Worm (Caenorhabditis elegans) whole organism, L1 larva: ENCODE results near the gene mob-2.

ENCODE experiments used
- Y116A8C.19 ChIP-seq: sonication (generic microtip); optimal IDR thresholded peaks from 2 replicates; lab custom pipeline; 2016; ENCODE audit warnings: missing compliant biosample characterization, missing genetic modification characterization, borderline replicate concordance
- aha-1 ChIP-seq: fragments of 150-350 bp; optimal IDR thresholded peaks from 2 replicates; lab custom pipeline; 2014; ENCODE audit warnings: missing biosample characterization, missing genetic modification characterization
- alr-1 ChIP-seq: fragments of 200-800 bp; sonication (Bioruptor generic); optimal IDR thresholded peaks from 2 replicates; lab custom pipeline; 2018; ENCODE audit warnings: borderline replicate concordance, mild to moderate bottlenecking, missing genetic modification characterization, missing compliant biosample characterization
- aly-2 ChIP-seq: fragments of 150-350 bp; optimal IDR thresholded peaks from 2 replicates; lab custom pipeline; 2014; ENCODE audit warnings: missing biosample characterization, missing genetic modification characterization
- ceh-63 ChIP-seq: fragments of 200-800 bp; sonication (Bioruptor generic); optimal IDR thresholded peaks from 2 replicates; lab custom pipeline; 2018; ENCODE audit warnings: mild to moderate bottlenecking, missing genetic modification characterization, missing compliant biosample characterization
- ceh-8 ChIP-seq: fragments of 200-800 bp; sonication (Bioruptor generic); optimal IDR thresholded peaks from 2 replicates; lab custom pipeline; 2018; ENCODE audit warnings: mild to moderate bottlenecking, missing genetic modification characterization, moderate library complexity, missing compliant biosample characterization
- ceh-88 ChIP-seq: fragments of 200-800 bp; sonication (Bioruptor generic); IDR thresholded peaks from 2 replicates; pipeline ENCODE4 v1.3.6; 2022; ENCODE audit warnings: missing genetic modification characterization, missing compliant biosample characterization
- ceh-90 ChIP-seq: sonication (generic microtip); optimal IDR thresholded peaks from 2 replicates; lab custom pipeline; 2016; ENCODE audit warnings: missing genetic modification characterization, missing compliant biosample characterization
- ces-1 ChIP-seq: fragments of 150-350 bp; optimal IDR thresholded peaks from 2 replicates; lab custom pipeline; 2014; ENCODE audit warnings: missing biosample characterization, missing genetic modification reagents, missing genetic modification characterization
- dpl-1 ChIP-seq, 3 experiments: fragments of 150-350 bp in 2 of 3; sonication (generic microtip) in 1 of 3; optimal IDR thresholded peaks; 2 replicates each; lab custom pipeline; 2014 to 2017; ENCODE audit warnings: missing biosample characterization in 3 of 3, missing genetic modification characterization in 3 of 3, missing genetic modification reagents in 3 of 3
- dsc-1 ChIP-seq: sonication (generic microtip); optimal IDR thresholded peaks from 2 replicates; lab custom pipeline; 2016; ENCODE audit warnings: mild to moderate bottlenecking, missing genetic modification characterization, missing compliant biosample characterization
- efl-1 ChIP-seq, 4 experiments: fragments of 150-350 bp; optimal IDR thresholded peaks in 3 of 4; peaks in 1 of 4; 1 replicate in 1 of 4; 2 replicates in 3 of 4; lab custom pipeline; 2014; ENCODE audit warnings: missing biosample characterization in 2 of 4, missing genetic modification characterization in 2 of 4, missing genetic modification reagents in 2 of 4
- efl-3 ChIP-seq: fragments of 200-800 bp; sonication (Bioruptor generic); optimal IDR thresholded peaks from 2 replicates; lab custom pipeline; 2018; ENCODE audit warnings: mild to moderate bottlenecking, missing genetic modification characterization, missing compliant biosample characterization
- egl-27 ChIP-seq, 2 experiments: fragments of 150-350 bp in 1 of 2; sonication (generic microtip); optimal IDR thresholded peaks; 3 replicates each; lab custom pipeline; 2017 to 2018; ENCODE audit warnings: missing biosample characterization in 2 of 2, missing genetic modification characterization in 2 of 2, missing genetic modification reagents in 2 of 2
- elt-3 ChIP-seq, 6 experiments: fragments of 150-350 bp in 1 of 6; sonication (generic microtip); optimal IDR thresholded peaks; 2 replicates each; lab custom pipeline; 2017 to 2018; ENCODE audit warnings: missing biosample characterization in 6 of 6, missing genetic modification characterization in 6 of 6, inconsistent platforms in 1 of 6
- ets-5 ChIP-seq: fragments of 200-800 bp; sonication (Bioruptor generic); IDR thresholded peaks from 2 replicates; pipeline ENCODE4 v1.3.6; 2022; ENCODE audit warnings: missing genetic modification characterization, missing compliant biosample characterization
- fkh-10 ChIP-seq: sonication (generic microtip); optimal IDR thresholded peaks from 2 replicates; lab custom pipeline; 2017; ENCODE audit warnings: missing biosample characterization, missing genetic modification reagents, missing genetic modification characterization
- fos-1 ChIP-seq: fragments of 150-350 bp; optimal IDR thresholded peaks from 2 replicates; lab custom pipeline; 2014; ENCODE audit warnings: missing biosample characterization, missing genetic modification characterization
- hlh-17 ChIP-seq: fragments of 200-800 bp; sonication (Bioruptor generic); optimal IDR thresholded peaks from 2 replicates; lab custom pipeline; 2018; ENCODE audit warnings: missing genetic modification characterization, mild to moderate bottlenecking, missing compliant biosample characterization, moderate library complexity, borderline replicate concordance
- hpl-2 ChIP-seq: fragments of 150-350 bp; optimal IDR thresholded peaks from 2 replicates; lab custom pipeline; 2014; ENCODE audit warnings: missing biosample characterization, missing genetic modification reagents, missing genetic modification characterization
- irx-1 ChIP-seq: sonication (generic microtip); optimal IDR thresholded peaks from 2 replicates; lab custom pipeline; 2016; ENCODE audit warnings: missing genetic modification characterization, missing compliant biosample characterization
- isw-1 ChIP-seq: fragments of 200-800 bp; sonication (Bioruptor generic); IDR thresholded peaks from 2 replicates; pipeline ENCODE4 v1.3.6; 2022; ENCODE audit warnings: missing genetic modification characterization, missing compliant biosample characterization
- jun-1 ChIP-seq: fragments of 150-350 bp; optimal IDR thresholded peaks from 2 replicates; lab custom pipeline; 2014; ENCODE audit warnings: missing biosample characterization, missing genetic modification reagents, missing genetic modification characterization
- lin-13 ChIP-seq: fragments of 150-350 bp; optimal IDR thresholded peaks from 2 replicates; lab custom pipeline; 2014; ENCODE audit warnings: missing biosample characterization, missing genetic modification reagents, missing genetic modification characterization
- lin-14 ChIP-seq: fragments of 200-800 bp; sonication (Bioruptor generic); optimal IDR thresholded peaks from 2 replicates; lab custom pipeline; 2018; ENCODE audit warnings: mild to moderate bottlenecking, missing genetic modification characterization, moderate library complexity, missing compliant biosample characterization
- lin-39 ChIP-seq: fragments of 150-350 bp; optimal IDR thresholded peaks from 2 replicates; lab custom pipeline; 2014; ENCODE audit warnings: missing biosample characterization, missing genetic modification reagents, missing genetic modification characterization
- lir-3 ChIP-seq: sonication (generic microtip); optimal IDR thresholded peaks from 2 replicates; lab custom pipeline; 2016; ENCODE audit warnings: mild to moderate bottlenecking, missing genetic modification characterization, moderate library complexity, missing compliant biosample characterization; ENCODE audit not compliant: poor library complexity
- lsy-2 ChIP-seq, 2 experiments: fragments of 150-350 bp; optimal IDR thresholded peaks; 2 replicates each; lab custom pipeline; 2014; ENCODE audit warnings: missing biosample characterization in 2 of 2, missing genetic modification characterization in 2 of 2
- mdl-1 ChIP-seq, 2 experiments: fragments of 150-350 bp; optimal IDR thresholded peaks; 2 replicates each; lab custom pipeline; 2014 to 2017; ENCODE audit warnings: missing biosample characterization in 2 of 2, missing genetic modification characterization in 2 of 2, inconsistent platforms in 1 of 2
- nhr-11 ChIP-seq: fragments of 150-350 bp; optimal IDR thresholded peaks from 2 replicates; lab custom pipeline; 2014; ENCODE audit warnings: missing biosample characterization, missing genetic modification characterization
- nhr-12 ChIP-seq: sonication (generic microtip); optimal IDR thresholded peaks from 2 replicates; lab custom pipeline; 2017; ENCODE audit warnings: missing biosample characterization, missing genetic modification characterization
- nhr-19 ChIP-seq: fragments of 200-800 bp; sonication (Bioruptor generic); conservative IDR thresholded peaks from 2 replicates; pipeline ENCODE4 v1.3.6; 2022; ENCODE audit warnings: missing genetic modification characterization, missing compliant biosample characterization
- nhr-237 ChIP-seq: fragments of 150-350 bp; optimal IDR thresholded peaks from 2 replicates; lab custom pipeline; 2014; ENCODE audit warnings: missing biosample characterization, missing genetic modification characterization
- nhr-28 ChIP-seq: fragments of 150-350 bp; optimal IDR thresholded peaks from 2 replicates; lab custom pipeline; 2014; ENCODE audit warnings: missing biosample characterization, missing genetic modification characterization
- nhr-71 ChIP-seq: sonication (generic microtip); optimal IDR thresholded peaks from 2 replicates; lab custom pipeline; 2016; ENCODE audit warnings: mild to moderate bottlenecking, missing genetic modification characterization, moderate library complexity, missing compliant biosample characterization
- nhr-76 ChIP-seq: sonication (generic microtip); optimal IDR thresholded peaks from 2 replicates; lab custom pipeline; 2017; ENCODE audit warnings: missing biosample characterization, missing genetic modification characterization
- nhr-84 ChIP-seq: sonication (generic microtip); optimal IDR thresholded peaks from 2 replicates; lab custom pipeline; 2017; ENCODE audit warnings: missing biosample characterization, missing genetic modification characterization
- nhr-85 ChIP-seq: sonication (generic microtip); peaks from one replicate; lab custom pipeline; 2016; ENCODE audit warnings: missing genetic modification characterization, inconsistent platforms, missing compliant biosample characterization
- nhr-90 ChIP-seq: sonication (generic microtip); optimal IDR thresholded peaks from 2 replicates; lab custom pipeline; 2016; ENCODE audit warnings: mild to moderate bottlenecking, missing genetic modification characterization, missing compliant biosample characterization; ENCODE audit not compliant: poor library complexity
- pag-3 ChIP-seq: sonication (generic microtip); optimal IDR thresholded peaks from 2 replicates; lab custom pipeline; 2017; ENCODE audit warnings: missing genetic modification characterization, mild to moderate bottlenecking, missing compliant biosample characterization, antibody characterized with exemption, borderline replicate concordance; ENCODE audit not compliant: insufficient read depth
- pax-3 ChIP-seq: fragments of 200-800 bp; sonication (Bioruptor generic); optimal IDR thresholded peaks from 2 replicates; lab custom pipeline; 2018; ENCODE audit warnings: mild to moderate bottlenecking, missing genetic modification characterization, moderate library complexity, missing compliant biosample characterization
- rnt-1 ChIP-seq: sonication (generic microtip); optimal IDR thresholded peaks from 2 replicates; lab custom pipeline; 2016; ENCODE audit warnings: mild to moderate bottlenecking, missing genetic modification characterization, moderate library complexity, missing compliant biosample characterization
- skn-1 ChIP-seq: fragments of 150-350 bp; optimal IDR thresholded peaks from 2 replicates; lab custom pipeline; 2014; ENCODE audit warnings: missing biosample characterization, missing genetic modification characterization
- snpc-4 ChIP-seq: fragments of 150-350 bp; optimal IDR thresholded peaks from 2 replicates; lab custom pipeline; 2014; ENCODE audit warnings: missing biosample characterization, missing genetic modification characterization
- sox-4 ChIP-seq: sonication (generic microtip); optimal IDR thresholded peaks from 2 replicates; lab custom pipeline; 2016; ENCODE audit warnings: missing genetic modification characterization, missing compliant biosample characterization
- swsn-7 ChIP-seq: sonication (generic microtip); optimal IDR thresholded peaks from 2 replicates; lab custom pipeline; 2016; ENCODE audit warnings: missing genetic modification characterization, missing compliant biosample characterization
- tbx-2 ChIP-seq: sonication (generic microtip); optimal IDR thresholded peaks from 2 replicates; lab custom pipeline; 2016; ENCODE audit warnings: missing genetic modification characterization, missing compliant biosample characterization
- unc-30 ChIP-seq: sonication (generic microtip); optimal IDR thresholded peaks from 2 replicates; lab custom pipeline; 2017; ENCODE audit warnings: missing biosample characterization, missing genetic modification characterization
- unc-62 ChIP-seq: fragments of 150-350 bp; optimal IDR thresholded peaks from 2 replicates; lab custom pipeline; 2014; ENCODE audit warnings: missing biosample characterization, missing genetic modification reagents, missing genetic modification characterization
- unc-98 ChIP-seq: fragments of 200-800 bp; sonication (Bioruptor generic); IDR thresholded peaks from 2 replicates; pipeline ENCODE4 v1.3.6; 2022; ENCODE audit warnings: missing genetic modification characterization, missing compliant biosample characterization
- xbp-1 ChIP-seq: sonication (generic microtip); optimal IDR thresholded peaks from 2 replicates; lab custom pipeline; 2016; ENCODE audit warnings: missing genetic modification characterization, missing compliant biosample characterization
- zip-4 ChIP-seq: fragments of 200-800 bp; sonication (Bioruptor generic); optimal IDR thresholded peaks from 2 replicates; lab custom pipeline; 2018; ENCODE audit warnings: mild to moderate bottlenecking, missing genetic modification characterization, moderate library complexity, missing compliant biosample characterization

The mob-2 gene

ce11 chrX:13210478-13210877 lies 40.6 kb upstream of the mob-2 start (continued):
- TF ChIP-seq mdl-1 (tag; optimal IDR thresholded peaks at IDR 0.05; lab: Kevin White, UChicago) = no peak
- no peak for TF ChIP-seq efl-1 (optimal IDR thresholded peaks at IDR 0.05; lab: Kevin White, UChicago)
- TF ChIP-seq efl-1 (GFP tag; optimal IDR thresholded peaks at IDR 0.05 in 1 of 2; lab: Kevin White, UChicago) = peak in 1 of 2 experiments; percentile 3
- TF ChIP-seq nhr-11 (tag; lab: Kevin White, UChicago) = no peak
- TF ChIP-seq nhr-71 (tag; lab: Kevin White, UChicago) = peak; percentile 67
- no peak for TF ChIP-seq unc-98 (GFP tag; lab: Robert Waterston, UW)
- no peak for TF ChIP-seq sox-4
- TF ChIP-seq xbp-1 (tag; lab: Kevin White, UChicago) = peak; percentile 43
- no peak for TF ChIP-seq nhr-19
- no peak for TF ChIP-seq ces-1 (GFP tag; lab: Kevin White, UChicago)
- no peak for TF ChIP-seq nhr-90 (tag; lab: Kevin White, UChicago)
- no peak for TF ChIP-seq hlh-17
- no peak for TF ChIP-seq Y116A8C.19 (tag; lab: Kevin White, UChicago)
- TF ChIP-seq zip-4 = no peak
- TF ChIP-seq nhr-28 (tag; lab: Kevin White, UChicago) = no peak
- TF ChIP-seq nhr-237 (tag; lab: Kevin White, UChicago) = no peak
- TF ChIP-seq snpc-4 (tag; lab: Kevin White, UChicago) = no peak
- TF ChIP-seq rnt-1 = peak; percentile 27
- peak; percentile 57 for TF ChIP-seq tbx-2 (tag; lab: Kevin White, UChicago)
- no peak for TF ChIP-seq skn-1 (tag; lab: Kevin White, UChicago)
- TF ChIP-seq lsy-2 (tag; optimal IDR thresholded peaks at IDR 0.05; lab: Kevin White, UChicago) = peak; percentile 24 to 65
- no peak for TF ChIP-seq elt-3 (tag; optimal IDR thresholded peaks at IDR 0.05; lab: Kevin White, UChicago)
- no peak for TF ChIP-seq egl-27 (tag; optimal IDR thresholded peaks at IDR 0.05; lab: Kevin White, UChicago)
- peak; percentile 89 for TF ChIP-seq fkh-10
- no peak for TF ChIP-seq alr-1 (tag; lab: Kevin White, UChicago)
- TF ChIP-seq nhr-76 (tag; lab: Kevin White, UChicago) = no peak
- peak; percentile 46 for TF ChIP-seq lin-39
- TF ChIP-seq ceh-88 = no peak
- TF ChIP-seq isw-1 (GFP tag; lab: Robert Waterston, UW) = peak; percentile 14; the same call in 1 of the 2 replicates
- no peak for TF ChIP-seq pax-3
- TF ChIP-seq jun-1 (tag; lab: Kevin White, UChicago) = no peak
- peak; percentile 94 for TF ChIP-seq lin-14
- TF ChIP-seq dsc-1 (tag; lab: Kevin White, UChicago) = peak; percentile 62
- TF ChIP-seq nhr-84 (tag; lab: Kevin White, UChicago) = no peak
- TF ChIP-seq ceh-90 = no peak
- TF ChIP-seq pag-3 (tag; lab: Kevin White, UChicago) = peak; percentile 76
- TF ChIP-seq ets-5 (GFP tag; lab: Robert Waterston, UW) = no peak
- TF ChIP-seq aly-2 (tag; lab: Kevin White, UChicago) = no peak
- TF ChIP-seq unc-30 (tag; lab: Kevin White, UChicago) = no peak
- no peak for TF ChIP-seq unc-62 (GFP tag; lab: Kevin White, UChicago)
- TF ChIP-seq swsn-7 = peak; percentile 23
- TF ChIP-seq lin-13 (GFP tag; lab: Kevin White, UChicago) = no peak
- no peak for TF ChIP-seq ceh-63 (GFP tag; lab: Kevin White, UChicago)
- no peak for TF ChIP-seq dpl-1 (GFP tag; optimal IDR thresholded peaks at IDR 0.05; lab: Kevin White, UChicago)
- TF ChIP-seq lir-3 (tag; lab: Kevin White, UChicago) = no peak
- TF ChIP-seq fos-1 = no peak
- no peak for TF ChIP-seq hpl-2 (GFP tag; lab: Kevin White, UChicago)
- no peak for TF ChIP-seq nhr-85
- peak; percentile 10 for TF ChIP-seq ceh-8 (GFP tag; lab: Kevin White, UChicago)
- TF ChIP-seq nhr-12 (tag; lab: Kevin White, UChicago) = no peak
- TF ChIP-seq efl-3 (GFP tag; lab: Kevin White, UChicago) = no peak
- TF ChIP-seq aha-1 (tag; lab: Kevin White, UChicago) = no peak
- no peak for TF ChIP-seq irx-1 (tag; lab: Kevin White, UChicago)
